Fruit fly (Drosophila melanogaster) whole organism, embryonic: ENCODE results near the gene nerfin-2.

Experiments
- ATbp ChIP-seq: fragments of 200-800 bp; sonication (Bioruptor generic); optimal IDR thresholded peaks from 2 replicates; lab custom pipeline; 2017; ENCODE audit warnings: missing biosample characterization, mild to moderate bottlenecking, missing genetic modification characterization, missing genetic modification reagents
- Abd-B ChIP-seq: fragments of 200-800 bp; sonication (Bioruptor generic); optimal IDR thresholded peaks from 2 replicates; lab custom pipeline; 2018; ENCODE audit warnings: missing biosample characterization, mild to moderate bottlenecking, missing genetic modification characterization, moderate library complexity
- Atf6 ChIP-seq: fragments of 200-800 bp; sonication (Bioruptor generic); IDR thresholded peaks from 2 replicates; pipeline ENCODE4 v1.3.6; 2022; ENCODE audit warnings: missing biosample characterization, missing genetic modification characterization
- Bgb ChIP-seq: fragments of 200-800 bp; sonication (Bioruptor generic); IDR thresholded peaks from 2 replicates; pipeline ENCODE4 v1.3.6; 2022; ENCODE audit warnings: missing biosample characterization, missing genetic modification characterization; ENCODE audit not compliant: partially characterized antibody
- CG10431 ChIP-seq: fragments of 200-800 bp; sonication (Bioruptor generic); optimal IDR thresholded peaks from 3 replicates; lab custom pipeline; 2018; ENCODE audit warnings: missing biosample characterization, mild to moderate bottlenecking, missing genetic modification characterization
- CG12769 ChIP-seq: fragments of 200-800 bp; sonication (Bioruptor generic); optimal IDR thresholded peaks from 2 replicates; lab custom pipeline; 2019; ENCODE audit warnings: missing biosample characterization, mild to moderate bottlenecking, missing genetic modification characterization, moderate library complexity
- CG15269 ChIP-seq: fragments of 200-800 bp; sonication (Bioruptor generic); optimal IDR thresholded peaks from 2 replicates; lab custom pipeline; 2018; ENCODE audit warnings: missing biosample characterization, mild to moderate bottlenecking, missing genetic modification characterization, moderate library complexity
- CG1647 ChIP-seq: fragments of 200-800 bp; sonication (Bioruptor generic); optimal IDR thresholded peaks from 3 replicates; lab custom pipeline; 2016; ENCODE audit warnings: missing biosample characterization, missing genetic modification characterization
- CG17186 ChIP-seq: fragments of 200-800 bp; sonication (Bioruptor generic); optimal IDR thresholded peaks from 3 replicates; lab custom pipeline; 2017; ENCODE audit warnings: missing biosample characterization, missing genetic modification reagents, missing genetic modification characterization
- CG2129 ChIP-seq: fragments of 200-800 bp; sonication (Bioruptor generic); IDR thresholded peaks from 2 replicates; pipeline ENCODE4 v1.3.6; 2022; ENCODE audit warnings: missing biosample characterization, missing genetic modification characterization; ENCODE audit not compliant: partially characterized antibody
- CG2875 ChIP-seq: fragments of 200-800 bp; sonication (Bioruptor generic); optimal IDR thresholded peaks from 2 replicates; lab custom pipeline; 2017; ENCODE audit warnings: missing biosample characterization, mild to moderate bottlenecking, missing genetic modification characterization, missing genetic modification reagents
- CG4707 ChIP-seq: fragments of 200-800 bp; sonication (Bioruptor generic); optimal IDR thresholded peaks from 2 replicates; lab custom pipeline; 2018; ENCODE audit warnings: missing biosample characterization, mild to moderate bottlenecking, missing genetic modification characterization, moderate library complexity
- CG8281 ChIP-seq: fragments of 200-800 bp; sonication (Bioruptor generic); optimal IDR thresholded peaks from 2 replicates; lab custom pipeline; 2018; ENCODE audit warnings: missing biosample characterization, mild to moderate bottlenecking, missing genetic modification characterization, moderate library complexity
- Dfd ChIP-seq, 2 experiments: fragments of >200 bp; optimal IDR thresholded peaks; 2 replicates each; lab custom pipeline; 2017; ENCODE audit warnings: missing biosample characterization in 2 of 2, missing genetic modification characterization in 2 of 2
- Drgx ChIP-seq: fragments of 200-800 bp; sonication (Bioruptor generic); IDR thresholded peaks from 2 replicates; pipeline ENCODE4 v1.3.6; 2022; ENCODE audit warnings: missing biosample characterization, missing genetic modification characterization
- ERR ChIP-seq: fragments of 200-800 bp; sonication (Bioruptor generic); optimal IDR thresholded peaks from 2 replicates; lab custom pipeline; 2016; ENCODE audit warnings: missing biosample characterization, missing genetic modification characterization
- Ets65A ChIP-seq: fragments of 200-800 bp; sonication (Bioruptor generic); peaks from one replicate; lab custom pipeline; 2016; ENCODE audit warnings: missing biosample characterization, missing genetic modification characterization
- Fer1 ChIP-seq: fragments of 200-800 bp; sonication (Bioruptor generic); optimal IDR thresholded peaks from 2 replicates; lab custom pipeline; 2017; ENCODE audit warnings: missing biosample characterization, mild to moderate bottlenecking, missing genetic modification characterization
- H2.0 ChIP-seq: fragments of 200-800 bp; sonication (Bioruptor generic); IDR thresholded peaks from 2 replicates; pipeline ENCODE4 v1.3.6; 2022; ENCODE audit warnings: missing biosample characterization, missing genetic modification characterization
- Hr51 ChIP-seq, 2 experiments: fragments of 200-800 bp; sonication (Bioruptor generic); optimal IDR thresholded peaks; 2 replicates in 1 of 2; 3 replicates in 1 of 2; lab custom pipeline; 2016 to 2018; ENCODE audit warnings: missing biosample characterization in 2 of 2, missing genetic modification characterization in 2 of 2, mild to moderate bottlenecking in 1 of 2, moderate library complexity in 1 of 2
- Lhr ChIP-seq: fragments of 200-800 bp; sonication (Bioruptor generic); optimal IDR thresholded peaks from 3 replicates; lab custom pipeline; 2017; ENCODE audit warnings: mild to moderate bottlenecking, missing biosample characterization, missing genetic modification reagents, missing genetic modification characterization
- Lpt ChIP-seq: fragments of >200 bp; optimal IDR thresholded peaks from 2 replicates; lab custom pipeline; 2018; ENCODE audit warnings: missing biosample characterization, missing genetic modification characterization
- Neu2 ChIP-seq: fragments of 200-800 bp; sonication (Bioruptor generic); optimal IDR thresholded peaks from 3 replicates; lab custom pipeline; 2016; ENCODE audit warnings: missing biosample characterization, missing genetic modification characterization, borderline replicate concordance
- Pdp1 ChIP-seq, 2 experiments: fragments of 200-800 bp; sonication (Bioruptor generic); optimal IDR thresholded peaks; 3 replicates each; lab custom pipeline; 2016; ENCODE audit warnings: missing biosample characterization in 2 of 2, missing genetic modification characterization in 2 of 2, mild to moderate bottlenecking in 1 of 2, moderate library complexity in 1 of 2
- Sry-β ChIP-seq: fragments of 200-800 bp; sonication (Bioruptor generic); optimal IDR thresholded peaks from 2 replicates; lab custom pipeline; 2018; ENCODE audit warnings: missing biosample characterization, mild to moderate bottlenecking, missing genetic modification characterization, moderate library complexity
- Taf1 ChIP-seq: fragments of 200-800 bp; sonication (Bioruptor generic); IDR thresholded peaks from 2 replicates; pipeline ENCODE4 v1.3.6; 2022; ENCODE audit warnings: missing biosample characterization, missing genetic modification characterization
- Vsx1 ChIP-seq: fragments of 200-800 bp; sonication (Bioruptor generic); optimal IDR thresholded peaks from 2 replicates; lab custom pipeline; 2017; ENCODE audit warnings: missing biosample characterization, mild to moderate bottlenecking, missing genetic modification characterization, missing genetic modification reagents
- ato ChIP-seq: fragments of 200-800 bp; sonication (Bioruptor generic); IDR thresholded peaks from 2 replicates; pipeline ENCODE4 v1.3.6; 2022; ENCODE audit warnings: missing biosample characterization, missing genetic modification characterization; ENCODE audit not compliant: partially characterized antibody
- br ChIP-seq: fragments of >200 bp; optimal IDR thresholded peaks from 2 replicates; lab custom pipeline; 2017
- dati ChIP-seq: fragments of 200-800 bp; sonication (Bioruptor generic); IDR thresholded peaks from 2 replicates; pipeline ENCODE4 v1.3.6; 2022; ENCODE audit warnings: missing biosample characterization, missing genetic modification characterization
- dmrt11E ChIP-seq: fragments of 200-800 bp; sonication (Bioruptor generic); optimal IDR thresholded peaks from 3 replicates; lab custom pipeline; 2018; ENCODE audit warnings: missing biosample characterization, mild to moderate bottlenecking, missing genetic modification characterization, moderate library complexity
- fd102C ChIP-seq: fragments of 200-800 bp; sonication (Bioruptor generic); optimal IDR thresholded peaks from 2 replicates; lab custom pipeline; 2018; ENCODE audit warnings: missing biosample characterization, mild to moderate bottlenecking, missing genetic modification characterization, moderate library complexity
- fru ChIP-seq: fragments of >200 bp; optimal IDR thresholded peaks from 2 replicates; lab custom pipeline; 2017
- gsb-n ChIP-seq: fragments of 200-800 bp; sonication (Bioruptor generic); optimal IDR thresholded peaks from 3 replicates; lab custom pipeline; 2018; ENCODE audit warnings: missing biosample characterization, mild to moderate bottlenecking, missing genetic modification characterization
- insv ChIP-seq, 2 experiments: fragments of 200-800 bp; sonication (Bioruptor generic); optimal IDR thresholded peaks; 3 replicates each; lab custom pipeline; 2016 to 2018; ENCODE audit warnings: missing biosample characterization in 2 of 2, missing genetic modification characterization in 2 of 2
- kah ChIP-seq: fragments of 200-800 bp; sonication (Bioruptor generic); optimal IDR thresholded peaks from 2 replicates; lab custom pipeline; 2018; ENCODE audit warnings: missing biosample characterization, mild to moderate bottlenecking, missing genetic modification characterization
- klu ChIP-seq: fragments of 200-800 bp; sonication (Bioruptor generic); IDR thresholded peaks from 2 replicates; pipeline ENCODE4 v1.3.6; 2022; ENCODE audit warnings: missing biosample characterization, missing genetic modification characterization
- kni ChIP-seq: fragments of 200-800 bp; sonication (Bioruptor generic); optimal IDR thresholded peaks from 3 replicates; lab custom pipeline; 2017; ENCODE audit warnings: mild to moderate bottlenecking, missing biosample characterization, missing genetic modification reagents, missing genetic modification characterization
- odd ChIP-seq: fragments of 200-800 bp; sonication (Bioruptor generic); optimal IDR thresholded peaks from 2 replicates; lab custom pipeline; 2017; ENCODE audit warnings: missing biosample characterization, mild to moderate bottlenecking, missing genetic modification characterization
- phol ChIP-seq: fragments of 200-800 bp; sonication (Bioruptor generic); optimal IDR thresholded peaks from 3 replicates; lab custom pipeline; 2018; ENCODE audit warnings: missing biosample characterization, mild to moderate bottlenecking, missing genetic modification characterization, moderate library complexity
- sens ChIP-seq: fragments of 200-800 bp; sonication (Bioruptor generic); peaks from one replicate; lab custom pipeline; 2016; ENCODE audit warnings: missing biosample characterization, missing genetic modification characterization
- tap ChIP-seq: fragments of 200-800 bp; optimal IDR thresholded peaks from 3 replicates; lab custom pipeline; 2019; ENCODE audit warnings: missing biosample characterization, mild to moderate bottlenecking, missing genetic modification characterization, moderate library complexity
- toy ChIP-seq: fragments of 200-800 bp; sonication (Bioruptor generic); IDR thresholded peaks from 2 replicates; pipeline ENCODE4 v1.3.6; 2022; ENCODE audit warnings: missing biosample characterization, missing genetic modification characterization

nerfin-2 gene

dm6 chr3R:10025050-10025449 lies 45.9 kb upstream of the nerfin-2 start, which contains the start of gene CG31407:
Gene CG31407 (minus strand): TSS chr3R:10025150.
- TF ChIP-seq Lhr (GFP tag; lab: Kevin White, UChicago), result no peak
- TF ChIP-seq sens (GFP tag; lab: Kevin White, UChicago), result peak; percentile 65

dm6 chr3R:10028378-10028777 lies 42.5 kb upstream of the nerfin-2 start:
- TF ChIP-seq Drgx (GFP tag; lab: Robert Waterston, UW) (peak; percentile 36; the same call in 1 of the 2 replicates), Taf1 (GFP tag; lab: Robert Waterston, UW) (no peak)

- TF ChIP-seq CG1647 (GFP tag; lab: Kevin White, UChicago) (no peak), Atf6 (GFP tag; lab: Robert Waterston, UW) (peak; percentile 28; the same call in 1 of the 2 replicates)
Measured at dm6 chr3R:10031480-10031879, 39.4 kb upstream of the nerfin-2 start.

dm6 chr3R:10032951-10033720 lies 37.8 kb upstream of the nerfin-2 start:
- TF ChIP-seq kah (GFP tag; lab: Kevin White, UChicago) (no peak), phol (tag; lab: Kevin White, UChicago) (peak; percentile 24), odd (GFP tag; lab: Kevin White, UChicago) (no peak), Vsx1 (peak; percentile 4), insv (GFP tag; optimal IDR thresholded peaks at IDR 0.05; lab: Kevin White, UChicago) (no peak), Dfd (GFP tag; optimal IDR thresholded peaks at IDR 0.05; lab: Kevin White, UChicago) (no peak), CG10431 (GFP tag; lab: Kevin White, UChicago) (no peak), Pdp1 (GFP tag; optimal IDR thresholded peaks at IDR 0.05; lab: Kevin White, UChicago) (peak in 1 of 2 experiments; percentile 87), fru (lab: Kevin White, UChicago) (no peak), tap (tag; lab: Kevin White, UChicago) (peak; percentile 8), Taf1 (GFP tag; lab: Robert Waterston, UW) (no peak), toy (GFP tag; lab: Robert Waterston, UW) (no peak), Sry-β (no peak), CG2129 (GFP tag; lab: Robert Waterston, UW) (no peak), H2.0 (no peak), Abd-B (peak; percentile 41), CG12769 (tag; lab: Kevin White, UChicago) (peak; percentile 31), Ets65A (GFP tag; lab: Kevin White, UChicago) (peak; percentile 80), Neu2 (GFP tag; lab: Kevin White, UChicago) (no peak), ato (GFP tag; lab: Robert Waterston, UW) (no peak), gsb-n (tag; lab: Kevin White, UChicago) (no peak), CG15269 (peak; percentile 12), CG17186 (GFP tag; lab: Kevin White, UChicago) (no peak), Fer1 (GFP tag; lab: Kevin White, UChicago) (no peak), Lhr (GFP tag; lab: Kevin White, UChicago) (no peak), CG4707 (GFP tag; lab: Kevin White, UChicago) (no peak), Lpt (GFP tag; lab: Kevin White, UChicago) (no peak), dati (no peak), ATbp (GFP tag; lab: Kevin White, UChicago) (no peak), ERR (GFP tag; lab: Kevin White, UChicago) (no peak), CG8281 (peak; percentile 99), CG2875 (peak; percentile 11), Drgx (GFP tag; lab: Robert Waterston, UW) (no peak), Hr51 (GFP tag; optimal IDR thresholded peaks at IDR 0.05; lab: Kevin White, UChicago) (peak in 1 of 2 experiments; percentile 47), kni (GFP tag; lab: Kevin White, UChicago) (no peak), klu (GFP tag; lab: Robert Waterston, UW) (no peak), dmrt11E (tag; lab: Kevin White, UChicago) (no peak), Bgb (GFP tag; lab: Robert Waterston, UW) (no peak), br (lab: Kevin White, UChicago) (no peak), fd102C (GFP tag; lab: Kevin White, UChicago) (no peak)
